Worm (Caenorhabditis elegans): ENCODE data around the gene lec-5.

DNA sequence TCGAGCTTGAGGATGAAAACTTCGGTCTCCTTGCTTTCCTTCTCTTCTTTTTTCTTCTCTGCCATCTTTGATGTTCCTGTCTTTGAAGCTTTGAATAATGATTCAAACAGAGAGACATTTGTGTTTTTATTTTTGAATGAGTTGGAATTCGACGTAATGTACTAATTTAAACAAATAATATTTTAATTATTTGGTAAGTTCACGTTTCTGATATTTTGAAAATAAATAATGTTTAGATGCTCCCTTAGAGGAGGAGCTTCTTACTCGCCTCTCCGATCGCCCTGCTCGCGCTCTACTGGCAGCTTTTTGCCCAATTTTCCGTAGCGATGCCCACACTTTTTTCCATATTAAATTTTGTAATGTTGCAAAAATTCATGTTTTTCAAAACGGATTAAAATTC, 39.8 kb downstream of the lec-5 start, which contains the start of the genes K05F1.9 and K05F1.1:
- no peak for TF ChIP-seq hmg-4 (GFP tag; optimal IDR thresholded peaks at IDR 0.05)
- no peak for TF ChIP-seq ama-1 (optimal IDR thresholded peaks at IDR 0.05)
- no peak for TF ChIP-seq ceh-13 (GFP tag; optimal IDR thresholded peaks at IDR 0.05)
